Fruit fly (Drosophila melanogaster) whole organism, embryonic: Measurements from ENCODE around the gene Polr3G.

Experiments used
- ATbp ChIP-seq: fragments of 200-800 bp; sonication (Bioruptor generic); optimal IDR thresholded peaks from 2 replicates; lab custom pipeline; 2017; ENCODE audit warnings: missing biosample characterization, mild to moderate bottlenecking, missing genetic modification characterization, missing genetic modification reagents
- Atf6 ChIP-seq: fragments of 200-800 bp; sonication (Bioruptor generic); IDR thresholded peaks from 2 replicates; pipeline ENCODE4 v1.3.6; 2022; ENCODE audit warnings: missing biosample characterization, missing genetic modification characterization
- CG12942 ChIP-seq: fragments of 200-800 bp; sonication (Bioruptor generic); optimal IDR thresholded peaks from 3 replicates; lab custom pipeline; 2016; ENCODE audit warnings: missing biosample characterization, missing genetic modification characterization
- CG13424 ChIP-seq: fragments of 200-800 bp; sonication (Bioruptor generic); optimal IDR thresholded peaks from 2 replicates; lab custom pipeline; 2019; ENCODE audit warnings: missing biosample characterization, mild to moderate bottlenecking, missing genetic modification characterization, moderate library complexity
- CG14014 ChIP-seq: fragments of 200-800 bp; sonication (Bioruptor generic); IDR thresholded peaks from 2 replicates; pipeline ENCODE4 v1.3.6; 2022; ENCODE audit warnings: missing biosample characterization, missing genetic modification characterization
- CG15601 ChIP-seq: fragments of 200-800 bp; sonication (Bioruptor generic); optimal IDR thresholded peaks from 3 replicates; lab custom pipeline; 2019; ENCODE audit warnings: missing biosample characterization, mild to moderate bottlenecking, missing genetic modification characterization, moderate library complexity
- CG16813 ChIP-seq: fragments of 200-800 bp; sonication (Bioruptor generic); IDR thresholded peaks from 3 replicates; pipeline ENCODE4 v1.3.6; 2022; ENCODE audit warnings: missing biosample characterization, missing genetic modification characterization; ENCODE audit not compliant: partially characterized antibody
- CG17385 ChIP-seq: fragments of 200-800 bp; sonication (Bioruptor generic); optimal IDR thresholded peaks from 3 replicates; lab custom pipeline; 2018; ENCODE audit warnings: missing biosample characterization, mild to moderate bottlenecking, missing genetic modification characterization
- CG18262 ChIP-seq: fragments of 200-800 bp; optimal IDR thresholded peaks from 3 replicates; lab custom pipeline; 2019; ENCODE audit warnings: missing biosample characterization, mild to moderate bottlenecking, missing genetic modification characterization, moderate library complexity
- CG18476 ChIP-seq: fragments of 200-800 bp; sonication (Bioruptor generic); optimal IDR thresholded peaks from 2 replicates; lab custom pipeline; 2016; ENCODE audit warnings: missing biosample characterization, mild to moderate bottlenecking, missing genetic modification characterization
- CG2712 ChIP-seq: fragments of 200-800 bp; optimal IDR thresholded peaks from 3 replicates; lab custom pipeline; 2019; ENCODE audit warnings: missing biosample characterization, mild to moderate bottlenecking, missing genetic modification characterization, moderate library complexity
- CG30020 ChIP-seq: fragments of 200-800 bp; optimal IDR thresholded peaks from 2 replicates; lab custom pipeline; 2019; ENCODE audit warnings: missing biosample characterization, mild to moderate bottlenecking, missing genetic modification characterization, moderate library complexity
- CG3838 ChIP-seq: fragments of 200-800 bp; sonication (Bioruptor generic); optimal IDR thresholded peaks from 3 replicates; lab custom pipeline; 2016; ENCODE audit warnings: missing biosample characterization, missing genetic modification characterization
- CG42726 ChIP-seq: fragments of 200-800 bp; sonication (Bioruptor generic); IDR thresholded peaks from 2 replicates; pipeline ENCODE4 v1.3.6; 2022; ENCODE audit warnings: missing biosample characterization, missing genetic modification characterization; ENCODE audit not compliant: partially characterized antibody
- CG4617 ChIP-seq: fragments of 200-800 bp; sonication (Bioruptor generic); optimal IDR thresholded peaks from 3 replicates; lab custom pipeline; 2016; ENCODE audit warnings: missing biosample characterization, missing genetic modification characterization, borderline replicate concordance
- CG9797 ChIP-seq: fragments of 200-800 bp; sonication (Bioruptor generic); optimal IDR thresholded peaks from 3 replicates; lab custom pipeline; 2018; ENCODE audit warnings: missing biosample characterization, mild to moderate bottlenecking, missing genetic modification characterization
- CrebB ChIP-seq: fragments of 200-800 bp; sonication (Bioruptor generic); optimal IDR thresholded peaks from 3 replicates; lab custom pipeline; 2018; ENCODE audit warnings: missing biosample characterization, mild to moderate bottlenecking, missing genetic modification characterization
- D ChIP-seq, 2 experiments: fragments of 200-800 bp in 1 of 2; fragments of >200 bp in 1 of 2; sonication (Bioruptor generic) in 1 of 2; optimal IDR thresholded peaks; 2 replicates in 1 of 2; 3 replicates in 1 of 2; lab custom pipeline; 2017; ENCODE audit warnings: mild to moderate bottlenecking in 1 of 2, missing biosample characterization in 1 of 2, missing genetic modification characterization in 1 of 2, missing genetic modification reagents in 1 of 2
- Elba2 ChIP-seq: fragments of 200-800 bp; sonication (Bioruptor generic); optimal IDR thresholded peaks from 3 replicates; lab custom pipeline; 2016; ENCODE audit warnings: missing biosample characterization, missing genetic modification characterization
- HLH54F ChIP-seq: fragments of 200-800 bp; sonication (Bioruptor generic); optimal IDR thresholded peaks from 3 replicates; lab custom pipeline; 2016; ENCODE audit warnings: missing biosample characterization, missing genetic modification characterization
- Hr39 ChIP-seq: fragments of >200 bp; optimal IDR thresholded peaks from 2 replicates; lab custom pipeline; 2017
- MESR4 ChIP-seq: fragments of 200-800 bp; sonication (Bioruptor generic); optimal IDR thresholded peaks from 2 replicates; lab custom pipeline; 2018; ENCODE audit warnings: missing biosample characterization, mild to moderate bottlenecking, missing genetic modification characterization, moderate library complexity
- Mad ChIP-seq: fragments of 200-800 bp; sonication (Bioruptor generic); optimal IDR thresholded peaks from 2 replicates; lab custom pipeline; 2016; ENCODE audit warnings: missing biosample characterization, missing genetic modification characterization
- Max ChIP-seq: fragments of 200-800 bp; sonication (Bioruptor generic); optimal IDR thresholded peaks from 2 replicates; lab custom pipeline; 2016; ENCODE audit warnings: missing biosample characterization, mild to moderate bottlenecking, missing genetic modification characterization
- Mrtf ChIP-seq: fragments of 200-800 bp; sonication (Bioruptor generic); IDR thresholded peaks from 3 replicates; pipeline ENCODE4 v1.3.6; 2022; ENCODE audit warnings: missing biosample characterization, missing genetic modification characterization
- Oli ChIP-seq: fragments of 200-800 bp; sonication (Bioruptor generic); optimal IDR thresholded peaks from 2 replicates; lab custom pipeline; 2018; ENCODE audit warnings: missing biosample characterization, mild to moderate bottlenecking, missing genetic modification characterization, moderate library complexity
- Pdp1 ChIP-seq, 2 experiments: fragments of 200-800 bp; sonication (Bioruptor generic); optimal IDR thresholded peaks; 3 replicates each; lab custom pipeline; 2016; ENCODE audit warnings: missing biosample characterization in 2 of 2, missing genetic modification characterization in 2 of 2, mild to moderate bottlenecking in 1 of 2, moderate library complexity in 1 of 2
- ac ChIP-seq: fragments of 200-800 bp; sonication (Bioruptor generic); optimal IDR thresholded peaks from 3 replicates; lab custom pipeline; 2017; ENCODE audit warnings: missing biosample characterization, mild to moderate bottlenecking, missing genetic modification characterization
- al ChIP-seq: fragments of 200-800 bp; sonication (Bioruptor generic); IDR thresholded peaks from 2 replicates; pipeline ENCODE4 v1.3.6; 2022; ENCODE audit warnings: missing biosample characterization, missing genetic modification characterization
- aop ChIP-seq: fragments of 200-800 bp; sonication (Bioruptor generic); IDR thresholded peaks from 2 replicates; pipeline ENCODE4 v1.3.6; 2022; ENCODE audit warnings: missing biosample characterization, missing genetic modification characterization
- ato ChIP-seq: fragments of 200-800 bp; sonication (Bioruptor generic); IDR thresholded peaks from 2 replicates; pipeline ENCODE4 v1.3.6; 2022; ENCODE audit warnings: missing biosample characterization, missing genetic modification characterization; ENCODE audit not compliant: partially characterized antibody
- chn ChIP-seq: fragments of 200-800 bp; sonication (Bioruptor generic); optimal IDR thresholded peaks from 2 replicates; lab custom pipeline; 2016; ENCODE audit warnings: missing biosample characterization, missing genetic modification characterization
- crc ChIP-seq: fragments of 200-800 bp; sonication (Bioruptor generic); optimal IDR thresholded peaks from 2 replicates; lab custom pipeline; 2016; ENCODE audit warnings: missing biosample characterization, missing genetic modification characterization
- croc ChIP-seq: fragments of 200-800 bp; sonication (Bioruptor generic); conservative IDR thresholded peaks from 3 replicates; pipeline ENCODE4 v1.3.6; 2022; ENCODE audit warnings: missing biosample characterization, missing genetic modification characterization
- disco-r ChIP-seq: fragments of 200-800 bp; sonication (Bioruptor generic); optimal IDR thresholded peaks from 2 replicates; lab custom pipeline; 2016; ENCODE audit warnings: missing biosample characterization, missing genetic modification characterization
- ftz-f1 ChIP-seq: fragments of 200-800 bp; sonication (Bioruptor generic); optimal IDR thresholded peaks from 2 replicates; lab custom pipeline; 2016; ENCODE audit warnings: missing biosample characterization, missing genetic modification characterization
- gce ChIP-seq: fragments of 200-800 bp; sonication (Bioruptor generic); IDR thresholded peaks from 3 replicates; pipeline ENCODE4 v1.3.6; 2022; ENCODE audit warnings: missing biosample characterization, missing genetic modification characterization
- gfzf ChIP-seq: fragments of 200-800 bp; sonication (Bioruptor generic); optimal IDR thresholded peaks from 2 replicates; lab custom pipeline; 2016; ENCODE audit warnings: missing biosample characterization, mild to moderate bottlenecking, missing genetic modification characterization, moderate library complexity
- hbn ChIP-seq: fragments of 200-800 bp; sonication (Bioruptor generic); IDR thresholded peaks from 2 replicates; pipeline ENCODE4 v1.3.6; 2022; ENCODE audit warnings: missing biosample characterization, missing genetic modification characterization; ENCODE audit not compliant: partially characterized antibody
- lab ChIP-seq: fragments of 200-800 bp; sonication (Bioruptor generic); optimal IDR thresholded peaks from 3 replicates; lab custom pipeline; 2017; ENCODE audit warnings: missing biosample characterization, missing genetic modification characterization, mild to moderate bottlenecking, moderate library complexity, missing genetic modification reagents
- mam ChIP-seq: fragments of 200-800 bp; sonication (Bioruptor generic); optimal IDR thresholded peaks from 3 replicates; lab custom pipeline; 2016; ENCODE audit warnings: missing biosample characterization, missing genetic modification characterization
- nmo ChIP-seq: fragments of 200-800 bp; sonication (Bioruptor generic); optimal IDR thresholded peaks from 2 replicates; lab custom pipeline; 2018; ENCODE audit warnings: missing biosample characterization, mild to moderate bottlenecking, missing genetic modification characterization, moderate library complexity
- phol ChIP-seq: fragments of 200-800 bp; sonication (Bioruptor generic); optimal IDR thresholded peaks from 3 replicates; lab custom pipeline; 2018; ENCODE audit warnings: missing biosample characterization, mild to moderate bottlenecking, missing genetic modification characterization, moderate library complexity
- pita ChIP-seq: fragments of 200-800 bp; sonication (Bioruptor generic); optimal IDR thresholded peaks from 2 replicates; lab custom pipeline; 2017; ENCODE audit warnings: missing biosample characterization, mild to moderate bottlenecking, missing genetic modification characterization
- repo ChIP-seq: fragments of 200-800 bp; sonication (Bioruptor generic); optimal IDR thresholded peaks from 2 replicates; lab custom pipeline; 2016; ENCODE audit warnings: missing biosample characterization, missing genetic modification characterization
- salm ChIP-seq: fragments of 200-800 bp; sonication (Bioruptor generic); optimal IDR thresholded peaks from 2 replicates; lab custom pipeline; 2018; ENCODE audit warnings: missing biosample characterization, mild to moderate bottlenecking, missing genetic modification characterization
- slbo ChIP-seq: fragments of 200-800 bp; sonication (Bioruptor generic); IDR thresholded peaks from 2 replicates; pipeline ENCODE4 v1.3.6; 2022; ENCODE audit warnings: missing biosample characterization, missing genetic modification characterization
- tgo ChIP-seq: fragments of 200-800 bp; sonication (Bioruptor generic); IDR thresholded peaks from 3 replicates; pipeline ENCODE4 v1.3.6; 2022; ENCODE audit warnings: missing biosample characterization, missing genetic modification characterization
- zfh1 ChIP-seq: fragments of 200-800 bp; sonication (Bioruptor generic); IDR thresholded peaks from 3 replicates; pipeline ENCODE4 v1.3.6; 2022; ENCODE audit warnings: missing biosample characterization, missing genetic modification characterization

Polr3G gene

DNA sequence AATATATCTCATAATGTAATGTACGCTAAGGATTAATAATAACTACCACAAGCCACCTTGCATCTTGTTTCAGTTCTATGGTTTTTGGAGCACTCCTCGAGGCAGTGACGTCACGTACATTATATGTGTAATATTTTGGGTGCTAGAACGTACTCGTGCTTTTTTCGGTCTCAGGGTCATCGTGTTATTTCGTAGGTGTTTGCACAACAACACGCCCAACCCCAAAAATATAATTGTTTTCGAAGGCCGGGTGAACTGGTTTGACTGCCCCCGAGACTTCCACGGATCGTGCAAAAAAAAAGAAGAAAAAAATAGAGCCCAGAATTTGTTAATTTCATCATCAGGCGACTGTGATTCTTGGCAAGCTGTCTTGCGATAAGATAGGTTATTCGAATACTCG, 49.6 kb upstream of the Polr3G start:
- TF ChIP-seq CG14014 (GFP tag; lab: Robert Waterston, UW): no peak
- TF ChIP-seq Atf6 (GFP tag; lab: Robert Waterston, UW): 0 out of 2 replicates have a peak, but pooled peaks have one; percentile 6
- TF ChIP-seq MESR4: peak; percentile 50
- TF ChIP-seq ftz-f1: peak; percentile 78
- TF ChIP-seq slbo: 0 out of 2 replicates have a peak, but pooled peaks have one; percentile 13
- TF ChIP-seq crc (GFP tag; lab: Kevin White, UChicago): no peak
- TF ChIP-seq croc (GFP tag; lab: Robert Waterston, UW): no peak
- no peak for TF ChIP-seq CG17385 (GFP tag; lab: Kevin White, UChicago)
- TF ChIP-seq lab: no peak
- no peak for TF ChIP-seq HLH54F
- peak in 1 of 2 experiments; percentile 76 for TF ChIP-seq Pdp1 (GFP tag; optimal IDR thresholded peaks at IDR 0.05; lab: Kevin White, UChicago)

DNA sequence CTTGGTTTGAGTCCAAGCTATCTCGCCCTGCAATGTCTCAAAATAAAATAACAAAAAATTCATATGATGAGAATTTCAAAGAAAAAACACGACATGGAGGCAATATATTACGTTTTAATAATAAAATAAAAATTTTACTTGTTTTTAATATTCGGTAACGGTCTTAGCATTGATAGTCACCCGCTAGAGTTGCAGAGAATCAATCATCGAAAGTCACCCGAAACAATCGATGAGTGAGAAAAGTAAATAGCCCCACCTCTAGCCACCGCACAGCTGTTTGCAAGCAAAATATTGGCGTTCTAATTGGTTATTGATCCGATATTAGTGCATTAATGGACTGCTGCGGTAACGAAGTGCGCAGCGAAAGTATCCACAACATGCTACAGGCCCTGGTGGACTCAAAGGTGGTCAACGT, 49.1 kb upstream of the Polr3G start, which contains the start of gene CG34250:
Gene CG34250 (plus strand): TSS at position 244 of the 415 bp plus-strand sequence.
- TF ChIP-seq repo (no peak), hbn (GFP tag; lab: Robert Waterston, UW) (peak; percentile 66; the same call in 1 of the 2 replicates), pita (GFP tag; lab: Kevin White, UChicago) (peak; percentile 71), CG18262 (tag; lab: Kevin White, UChicago) (peak; percentile 37), Max (GFP tag; lab: Kevin White, UChicago) (peak; percentile 53), CG42726 (0 out of 2 replicates have a peak, but pooled peaks have one; percentile 33), Mad (peak; percentile 34), nmo (GFP tag; lab: Kevin White, UChicago) (peak; percentile 70), slbo (peak; percentile 47; the same call in 1 of the 2 replicates), gce (no peak), ATbp (GFP tag; lab: Kevin White, UChicago) (no peak), CG4617 (GFP tag; lab: Kevin White, UChicago) (peak; percentile 74), tgo (GFP tag; lab: Robert Waterston, UW) (no peak; the same call in 2 of the 3 replicates), CG2712 (peak; percentile 72), zfh1 (peak; percentile 47; the same call in 1 of the 3 replicates), CG15601 (tag; lab: Kevin White, UChicago) (peak; percentile 58), CrebB (tag; lab: Kevin White, UChicago) (no peak), CG12942 (GFP tag; lab: Kevin White, UChicago) (peak; percentile 46), salm (no peak), al (GFP tag; lab: Robert Waterston, UW) (no peak), ato (GFP tag; lab: Robert Waterston, UW) (peak; percentile 11; the same call in 1 of the 2 replicates), CG9797 (GFP tag; lab: Kevin White, UChicago) (peak; percentile 52), CG16813 (peak; percentile 75), gfzf (peak; percentile 39), D (optimal IDR thresholded peaks at IDR 0.05; lab: Kevin White, UChicago) (no peak), D (GFP tag; optimal IDR thresholded peaks at IDR 0.05; lab: Kevin White, UChicago) (no peak), ac (GFP tag; lab: Kevin White, UChicago) (no peak), chn (GFP tag; lab: Kevin White, UChicago) (no peak), Elba2 (GFP tag; lab: Kevin White, UChicago) (peak; percentile 68), phol (tag; lab: Kevin White, UChicago) (peak; percentile 63), disco-r (no peak), CG3838 (GFP tag; lab: Kevin White, UChicago) (peak; percentile 28), aop (GFP tag; lab: Robert Waterston, UW) (no peak), Hr39 (no peak), CG30020 (tag; lab: Kevin White, UChicago) (peak; percentile 53), CG18476 (GFP tag; lab: Kevin White, UChicago) (peak; percentile 39), CG13424 (tag; lab: Kevin White, UChicago) (peak; percentile 36), Mrtf (no peak), Oli (tag; lab: Kevin White, UChicago) (no peak), mam (GFP tag; lab: Kevin White, UChicago) (peak; percentile 48)
